Worm (Caenorhabditis elegans) whole organism, early embryonic: ENCODE results near the gene kin-5.

Experiments
- B0310.2 ChIP-seq: sonication (generic microtip); optimal IDR thresholded peaks from 2 replicates; lab custom pipeline; 2016; ENCODE audit warnings: mild to moderate bottlenecking, missing genetic modification characterization, missing compliant biosample characterization
- ama-1 ChIP-seq: fragments of 150-350 bp; optimal IDR thresholded peaks from 2 replicates; lab custom pipeline; 2014
- ceh-36 ChIP-seq: sonication (generic microtip); optimal IDR thresholded peaks from 2 replicates; lab custom pipeline; 2016; ENCODE audit warnings: missing genetic modification characterization, inconsistent platforms, missing compliant biosample characterization
- flt-1 ChIP-seq: fragments of 200-800 bp; sonication (Bioruptor generic); IDR thresholded peaks from 2 replicates; pipeline ENCODE4 v1.3.6; 2022; ENCODE audit warnings: missing genetic modification characterization, missing compliant biosample characterization
- hnd-1 ChIP-seq: sonication (generic microtip); optimal IDR thresholded peaks from 2 replicates; lab custom pipeline; 2016; ENCODE audit warnings: missing genetic modification characterization, missing compliant biosample characterization
- pes-1 ChIP-seq: fragments of 200-800 bp; sonication (Bioruptor generic); IDR thresholded peaks from 2 replicates; pipeline ENCODE4 v1.3.6; 2022; ENCODE audit warnings: missing genetic modification reagents, missing genetic modification characterization, missing compliant biosample characterization
- sea-1 ChIP-seq: fragments of 200-800 bp; sonication (Bioruptor generic); conservative IDR thresholded peaks from 2 replicates; pipeline ENCODE4 v1.3.6; 2022; ENCODE audit warnings: missing genetic modification characterization, missing compliant biosample characterization
- tbx-37 ChIP-seq: fragments of 200-800 bp; sonication (Bioruptor generic); conservative IDR thresholded peaks from 2 replicates; pipeline ENCODE4 v1.3.6; 2022; ENCODE audit warnings: missing genetic modification reagents, missing genetic modification characterization, missing compliant biosample characterization

DNA sequence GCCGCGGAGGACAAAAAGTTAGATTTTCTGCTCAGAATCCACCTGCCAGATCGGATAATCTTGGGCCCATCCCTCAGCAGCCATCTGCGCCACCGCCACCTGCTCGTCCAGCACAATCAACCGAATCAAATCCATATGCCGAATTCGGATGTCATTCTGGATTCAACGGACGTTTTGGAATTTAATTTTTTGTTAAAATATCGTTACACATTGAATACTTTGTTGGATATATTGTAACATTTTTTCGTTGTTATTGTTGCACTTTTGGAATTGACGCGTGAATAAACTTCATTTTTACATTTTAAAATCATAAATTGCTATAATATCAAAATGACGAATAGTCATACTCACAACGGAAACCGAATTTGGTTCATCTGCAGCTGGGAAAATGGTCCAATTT lies 35.4 kb downstream of the kin-5 start, which contains the start of gene spe-29:
- TF ChIP-seq B0310.2 (tag; lab: Kevin White, UChicago): no peak
- TF ChIP-seq ama-1 (lab: Kevin White, UChicago): no peak
- TF ChIP-seq sea-1: no peak
- TF ChIP-seq ceh-36 (tag; lab: Kevin White, UChicago): no peak
- TF ChIP-seq flt-1 (GFP tag; lab: Robert Waterston, UW): no peak
- no peak for TF ChIP-seq hnd-1 (tag; lab: Kevin White, UChicago)
- TF ChIP-seq tbx-37 (GFP tag; lab: Robert Waterston, UW): no peak
- no peak for TF ChIP-seq pes-1 (GFP tag; lab: Robert Waterston, UW)
